Fruit fly (Drosophila melanogaster): ENCODE measurements around the gene Osi11.

- TF ChIP-seq Crg-1 (GFP tag; optimal IDR thresholded peaks at IDR 0.05) (no peak), CG12768 (GFP tag; optimal IDR thresholded peaks at IDR 0.05) (no peak), cnc (optimal IDR thresholded peaks at IDR 0.05) (no peak), tj (GFP tag; optimal IDR thresholded peaks at IDR 0.05) (no peak), toe (GFP tag; optimal IDR thresholded peaks at IDR 0.05) (no peak), CG11617 (GFP tag; optimal IDR thresholded peaks at IDR 0.05) (no peak), Mnt (GFP tag; optimal IDR thresholded peaks at IDR 0.05) (no peak), Hr96 (GFP tag; optimal IDR thresholded peaks at IDR 0.05) (no peak), kay (GFP tag; ENCODE audit: borderline replicate concordance) (no peak), Clk (GFP tag; optimal IDR thresholded peaks at IDR 0.05) (no peak), CG14711 (tag; optimal IDR thresholded peaks at IDR 0.05) (no peak), ovo (GFP tag; optimal IDR thresholded peaks at IDR 0.05) (no peak)
Observed at dm6 chr3R:6290289-6290688, 21.7 kb upstream of the Osi11 start.

Measured in whole organism, adult.